Worm (Caenorhabditis elegans): ENCODE results near the gene F20D6.6.
A peak's percentile ranks its signal among the peaks of the same experiment; 100 is the strongest.

The F20D6.6 gene

ce11 chrV:8159629-8160028, at the start of gene F20D6.6:
Gene F20D6.6 (plus strand): TSS chrV:8159929.
- no peak for TF ChIP-seq lsy-12 (tag; optimal IDR thresholded peaks at IDR 0.05)
- no peak for TF ChIP-seq snpc-4 (tag; optimal IDR thresholded peaks at IDR 0.05)
- no peak for TF ChIP-seq lin-39 (tag; optimal IDR thresholded peaks at IDR 0.05)
- TF ChIP-seq pha-4 (tag; optimal IDR thresholded peaks at IDR 0.05), result no peak
- no peak for TF ChIP-seq ZK546.5 (tag; optimal IDR thresholded peaks at IDR 0.05)
- TF ChIP-seq fos-1 (tag; optimal IDR thresholded peaks at IDR 0.05), result no peak
- TF ChIP-seq skn-1 (tag; optimal IDR thresholded peaks at IDR 0.05), result no peak
- no peak for TF ChIP-seq ceh-28 (tag; optimal IDR thresholded peaks at IDR 0.05)
- TF ChIP-seq fkh-2 (tag; optimal IDR thresholded peaks at IDR 0.05), result no peak
- TF ChIP-seq egl-27 (tag; optimal IDR thresholded peaks at IDR 0.05), result no peak

- TF ChIP-seq nhr-67 (tag; optimal IDR thresholded peaks at IDR 0.05) (no peak), pha-4 (tag; optimal IDR thresholded peaks at IDR 0.05) (peak; percentile 70)
These were observed 48.9 kb upstream of the F20D6.6 start for ce11 chrV:8110816-8111215.

- no peak for TF ChIP-seq ztf-11 (tag; optimal IDR thresholded peaks at IDR 0.05)
These were observed 45.2 kb upstream of the F20D6.6 start for ce11 chrV:8114542-8114941.

DNA sequence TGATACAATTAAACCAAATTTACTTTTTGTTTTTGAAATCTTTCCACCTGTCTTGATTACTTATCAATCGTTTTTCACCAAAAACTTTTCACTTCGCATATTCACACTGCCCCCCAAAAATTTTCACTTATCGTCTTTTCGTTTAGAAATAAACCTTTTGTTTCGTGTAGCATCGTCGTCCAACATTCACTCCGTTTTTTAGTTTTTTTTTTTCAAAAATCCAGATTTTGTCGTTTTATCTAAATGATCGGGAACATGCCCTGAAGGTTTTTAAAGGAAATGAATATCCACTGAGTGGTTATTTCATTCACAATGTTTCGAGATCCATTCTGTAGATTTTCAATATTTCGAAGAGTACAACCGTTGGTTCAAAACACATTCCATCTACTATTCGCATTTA, 41.8 kb upstream of the F20D6.6 start, which contains the start of gene D1014.7:
Gene D1014.7, plus strand, starts transcription at position 301 of the 400 bp plus-strand sequence.
- no peak for TF ChIP-seq elt-2 (tag; optimal IDR thresholded peaks at IDR 0.05)
- no peak for TF ChIP-seq nhr-77 (tag; optimal IDR thresholded peaks at IDR 0.05)
- no peak for TF ChIP-seq mdl-1 (tag; optimal IDR thresholded peaks at IDR 0.05)
- no peak for TF ChIP-seq nhr-76 (tag; optimal IDR thresholded peaks at IDR 0.05)
- TF ChIP-seq ztf-4 (tag; optimal IDR thresholded peaks at IDR 0.05), result no peak
- no peak for TF ChIP-seq ceh-82 (tag; optimal IDR thresholded peaks at IDR 0.05)
- no peak for TF ChIP-seq zag-1 (tag; optimal IDR thresholded peaks at IDR 0.05)
- no peak for TF ChIP-seq fkh-2 (tag; optimal IDR thresholded peaks at IDR 0.05)
- TF ChIP-seq nhr-67 (tag; optimal IDR thresholded peaks at IDR 0.05), result no peak
- no peak for TF ChIP-seq unc-62 (GFP tag; optimal IDR thresholded peaks at IDR 0.05)
- no peak for TF ChIP-seq nhr-12 (tag; optimal IDR thresholded peaks at IDR 0.05)
- no peak for TF ChIP-seq eor-1 (tag; optimal IDR thresholded peaks at IDR 0.05)
- no peak for TF ChIP-seq nhr-28 (tag; optimal IDR thresholded peaks at IDR 0.05)
- TF ChIP-seq ama-1 (optimal IDR thresholded peaks at IDR 0.05), result no peak

DNA sequence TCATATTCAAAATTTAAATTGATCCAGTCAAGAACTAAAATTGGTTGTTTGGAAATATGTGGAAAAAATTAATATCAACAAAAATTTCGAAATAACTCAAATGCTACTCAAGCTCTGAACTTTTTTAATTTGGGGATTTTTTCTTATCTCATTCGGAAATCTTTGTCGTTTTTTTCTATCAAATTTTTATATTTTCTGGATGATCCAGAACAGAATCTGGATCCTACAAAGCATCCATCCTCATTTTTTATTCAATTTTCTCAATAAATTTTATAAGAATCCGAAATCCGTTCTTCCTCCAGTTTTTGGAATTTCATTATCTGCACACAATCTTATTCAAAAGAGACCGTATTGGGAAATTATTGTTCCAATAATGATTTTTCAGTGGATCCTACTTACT, 38.9 kb upstream of the F20D6.6 start, which contains the start of gene D1014.6:
Gene D1014.6, plus strand, starts transcription at position 301 of the 400 bp plus-strand sequence.
- no peak for TF ChIP-seq sea-2 (GFP tag; optimal IDR thresholded peaks at IDR 0.05)
- TF ChIP-seq nhr-237 (tag; optimal IDR thresholded peaks at IDR 0.05), result no peak
- no peak for TF ChIP-seq mdl-1 (tag; optimal IDR thresholded peaks at IDR 0.05)
- no peak for TF ChIP-seq elt-1 (tag; optimal IDR thresholded peaks at IDR 0.05)
- no peak for TF ChIP-seq eor-1 (tag; optimal IDR thresholded peaks at IDR 0.05)

ce11 chrV:8123384-8123783, 36.3 kb upstream of the F20D6.6 start, which contains the start of gene D1014.5:
Gene D1014.5 (plus strand): TSS chrV:8123684.
- no peak for TF ChIP-seq pha-4 (tag; optimal IDR thresholded peaks at IDR 0.05)
- TF ChIP-seq sea-2 (GFP tag; optimal IDR thresholded peaks at IDR 0.05), result no peak
- no peak for TF ChIP-seq ZK546.5 (tag; optimal IDR thresholded peaks at IDR 0.05)
- TF ChIP-seq ztf-4 (tag; optimal IDR thresholded peaks at IDR 0.05), result no peak
- TF ChIP-seq elt-2 (tag; optimal IDR thresholded peaks at IDR 0.05), result no peak
- no peak for TF ChIP-seq elt-1 (tag; optimal IDR thresholded peaks at IDR 0.05)
- TF ChIP-seq tbx-2 (tag; optimal IDR thresholded peaks at IDR 0.05), result no peak
- no peak for TF ChIP-seq mdl-1 (tag; optimal IDR thresholded peaks at IDR 0.05)
- TF ChIP-seq unc-39 (tag; optimal IDR thresholded peaks at IDR 0.05), result no peak
- TF ChIP-seq ceh-28 (tag; optimal IDR thresholded peaks at IDR 0.05), result no peak
- no peak for TF ChIP-seq ztf-11 (tag; optimal IDR thresholded peaks at IDR 0.05)
- no peak for TF ChIP-seq nhr-67 (tag; optimal IDR thresholded peaks at IDR 0.05)
- no peak for TF ChIP-seq nhr-77 (tag; optimal IDR thresholded peaks at IDR 0.05)
- TF ChIP-seq aly-2 (tag; optimal IDR thresholded peaks at IDR 0.05), result no peak
- TF ChIP-seq fkh-10 (GFP tag; optimal IDR thresholded peaks at IDR 0.05), result no peak
- TF ChIP-seq zag-1 (tag; optimal IDR thresholded peaks at IDR 0.05), result no peak
- no peak for TF ChIP-seq nhr-12 (tag; optimal IDR thresholded peaks at IDR 0.05)
- no peak for TF ChIP-seq R02D3.7 (tag; optimal IDR thresholded peaks at IDR 0.05)
- TF ChIP-seq jun-1 (tag; optimal IDR thresholded peaks at IDR 0.05), result no peak
- no peak for TF ChIP-seq lin-39 (tag; optimal IDR thresholded peaks at IDR 0.05)

Data from whole organism, L3 larva.